Fruit fly (Drosophila melanogaster): ENCODE results near the gene crim.
A peak's percentile ranks its signal among the peaks of the same experiment; 100 is the strongest.

crim gene

DNA sequence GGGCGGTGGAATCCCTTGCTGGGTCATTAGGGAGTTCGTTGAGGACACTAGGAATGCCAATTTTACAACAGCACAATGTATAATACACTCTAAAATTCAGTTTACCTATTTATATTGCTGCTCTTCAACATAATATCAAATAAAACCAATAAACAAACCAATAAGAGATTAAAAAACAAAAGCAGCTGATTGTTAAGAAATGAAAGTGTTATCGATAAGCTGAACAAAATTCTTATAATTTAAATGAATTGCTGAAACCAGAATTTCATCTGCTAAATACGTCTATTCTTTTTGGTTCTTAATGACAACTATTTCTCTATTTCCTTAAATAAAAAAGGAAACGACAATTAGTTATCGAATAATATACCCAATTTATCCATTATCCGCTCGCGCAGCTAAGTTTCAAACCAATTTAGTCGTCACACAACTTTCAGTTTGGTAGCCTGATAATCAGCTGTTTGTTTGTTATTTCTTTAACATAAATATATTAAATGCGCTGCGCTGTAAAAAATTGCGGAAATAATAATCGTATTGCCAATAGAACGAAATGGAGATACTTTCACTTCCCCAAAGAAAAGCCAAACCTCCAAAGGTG lies 19.9 kb downstream of the crim start, which contains the start of the genes Pldn and CG14135 (continued):
- TF ChIP-seq BEAF-32 (GFP tag; optimal IDR thresholded peaks at IDR 0.05) = peak; percentile 49
- no peak for TF ChIP-seq CG32767 (GFP tag; IDR thresholded peaks at IDR 0.05)
- TF ChIP-seq nau (GFP tag; optimal IDR thresholded peaks at IDR 0.05) = no peak
- no peak for TF ChIP-seq CG15073 (GFP tag; optimal IDR thresholded peaks at IDR 0.05)
- TF ChIP-seq ci (GFP tag; IDR thresholded peaks at IDR 0.05) = no peak
- no peak for TF ChIP-seq MTF-1 (GFP tag; optimal IDR thresholded peaks at IDR 0.05; ENCODE audit: borderline replicate concordance)
- TF ChIP-seq CG11398 (GFP tag; optimal IDR thresholded peaks at IDR 0.05) = no peak
- TF ChIP-seq kah (GFP tag; optimal IDR thresholded peaks at IDR 0.05) = no peak
- TF ChIP-seq CG10366 (GFP tag; IDR thresholded peaks at IDR 0.05) = no peak
- TF ChIP-seq Sin3A (optimal IDR thresholded peaks at IDR 0.05) = no peak
- no peak for TF ChIP-seq B-H1 (GFP tag; IDR thresholded peaks at IDR 0.05)
- TF ChIP-seq dm (GFP tag; optimal IDR thresholded peaks at IDR 0.05) = no peak
- no peak for TF ChIP-seq toy (GFP tag; IDR thresholded peaks at IDR 0.05)
- TF ChIP-seq CG10267 (tag; optimal IDR thresholded peaks at IDR 0.05) = peak; percentile 44
- peak; percentile 98 for TF ChIP-seq CG11560 (tag; IDR thresholded peaks at IDR 0.05)
- peak; percentile 75 for TF ChIP-seq CG8924 (tag; optimal IDR thresholded peaks at IDR 0.05)
- TF ChIP-seq amos (GFP tag; IDR thresholded peaks at IDR 0.05; ENCODE audit: partially characterized antibody) = peak; percentile 16; the same call in 1 of the 2 replicates
- no peak for TF ChIP-seq HLH54F (GFP tag; optimal IDR thresholded peaks at IDR 0.05)
- TF ChIP-seq CG14667 (GFP tag; IDR thresholded peaks at IDR 0.05) = no peak
- peak; percentile 42 for TF ChIP-seq CG12659 (GFP tag; optimal IDR thresholded peaks at IDR 0.05)
- TF ChIP-seq Camta (GFP tag; optimal IDR thresholded peaks at IDR 0.05) = no peak
- TF ChIP-seq ftz-f1 (GFP tag; optimal IDR thresholded peaks at IDR 0.05) = no peak
- no peak for TF ChIP-seq mld (GFP tag; IDR thresholded peaks at IDR 0.05; ENCODE audit: partially characterized antibody)
- no peak for TF ChIP-seq CG11504 (tag; optimal IDR thresholded peaks at IDR 0.05)
- no peak for TF ChIP-seq mam (GFP tag; optimal IDR thresholded peaks at IDR 0.05)
- peak; percentile 61; the same call in 2 of the 4 replicates for TF ChIP-seq Dll (GFP tag; IDR thresholded peaks at IDR 0.05; ENCODE audit: partially characterized antibody)
- TF ChIP-seq CG17829 (tag; optimal IDR thresholded peaks at IDR 0.05) = peak; percentile 10
- no peak for TF ChIP-seq dysf (GFP tag; IDR thresholded peaks at IDR 0.05)
- TF ChIP-seq CG1233 (GFP tag; optimal IDR thresholded peaks at IDR 0.05) = no peak
- TF ChIP-seq E2f2 (GFP tag; IDR thresholded peaks at IDR 0.05) = no peak
- TF ChIP-seq stc (GFP tag; IDR thresholded peaks at IDR 0.05) = no peak
- no peak for TF ChIP-seq CG4424 (GFP tag; optimal IDR thresholded peaks at IDR 0.05)
- no peak for TF ChIP-seq cas (GFP tag; IDR thresholded peaks at IDR 0.05)
- TF ChIP-seq CG10321 (GFP tag; IDR thresholded peaks at IDR 0.05) = no peak
- no peak for TF ChIP-seq CG13123 (GFP tag; optimal IDR thresholded peaks at IDR 0.05)
- no peak for TF ChIP-seq HmgD (GFP tag; optimal IDR thresholded peaks at IDR 0.05)
- TF ChIP-seq ab (GFP tag; optimal IDR thresholded peaks at IDR 0.05) = no peak
- no peak for TF ChIP-seq CG11696 (GFP tag; IDR thresholded peaks at IDR 0.05)
- TF ChIP-seq rib (GFP tag; IDR thresholded peaks at IDR 0.05) = no peak
- peak; percentile 66 for TF ChIP-seq Med (GFP tag)
- TF ChIP-seq az2 (GFP tag; optimal IDR thresholded peaks at IDR 0.05) = no peak
- TF ChIP-seq CG6683 (GFP tag; optimal IDR thresholded peaks at IDR 0.05) = no peak
- TF ChIP-seq CG18476 (GFP tag; optimal IDR thresholded peaks at IDR 0.05) = no peak
- no peak for TF ChIP-seq Hmx (GFP tag; optimal IDR thresholded peaks at IDR 0.05)
- TF ChIP-seq MBD-R2 (GFP tag; IDR thresholded peaks at IDR 0.05) = peak; percentile 85
- no peak for TF ChIP-seq Opbp (GFP tag; IDR thresholded peaks at IDR 0.05; ENCODE audit: partially characterized antibody)
- no peak for TF ChIP-seq corto (GFP tag; optimal IDR thresholded peaks at IDR 0.05)
- TF ChIP-seq lola (GFP tag; optimal IDR thresholded peaks at IDR 0.05) = no peak
- TF ChIP-seq CG15514 (GFP tag; optimal IDR thresholded peaks at IDR 0.05) = peak; percentile 66
- peak; percentile 49 for TF ChIP-seq Scr (GFP tag; IDR thresholded peaks at IDR 0.05; ENCODE audit: partially characterized antibody)
- no peak for TF ChIP-seq Oli (tag; optimal IDR thresholded peaks at IDR 0.05)

Data from whole organism, embryonic.